Fruit fly (Drosophila melanogaster) whole organism: ENCODE results near the gene CG34012.

Experiments used
- pan ChIP-seq: fragments of >200 bp; optimal IDR thresholded peaks from 2 replicates; lab custom pipeline; 2017
- psq ChIP-seq: fragments of >200 bp; optimal IDR thresholded peaks from 2 replicates; lab custom pipeline; 2017
- usp ChIP-seq: fragments of >200 bp; optimal IDR thresholded peaks from 2 replicates; lab custom pipeline; 2017; ENCODE audit warnings: missing biosample characterization, missing genetic modification characterization, mixed read lengths

DNA sequence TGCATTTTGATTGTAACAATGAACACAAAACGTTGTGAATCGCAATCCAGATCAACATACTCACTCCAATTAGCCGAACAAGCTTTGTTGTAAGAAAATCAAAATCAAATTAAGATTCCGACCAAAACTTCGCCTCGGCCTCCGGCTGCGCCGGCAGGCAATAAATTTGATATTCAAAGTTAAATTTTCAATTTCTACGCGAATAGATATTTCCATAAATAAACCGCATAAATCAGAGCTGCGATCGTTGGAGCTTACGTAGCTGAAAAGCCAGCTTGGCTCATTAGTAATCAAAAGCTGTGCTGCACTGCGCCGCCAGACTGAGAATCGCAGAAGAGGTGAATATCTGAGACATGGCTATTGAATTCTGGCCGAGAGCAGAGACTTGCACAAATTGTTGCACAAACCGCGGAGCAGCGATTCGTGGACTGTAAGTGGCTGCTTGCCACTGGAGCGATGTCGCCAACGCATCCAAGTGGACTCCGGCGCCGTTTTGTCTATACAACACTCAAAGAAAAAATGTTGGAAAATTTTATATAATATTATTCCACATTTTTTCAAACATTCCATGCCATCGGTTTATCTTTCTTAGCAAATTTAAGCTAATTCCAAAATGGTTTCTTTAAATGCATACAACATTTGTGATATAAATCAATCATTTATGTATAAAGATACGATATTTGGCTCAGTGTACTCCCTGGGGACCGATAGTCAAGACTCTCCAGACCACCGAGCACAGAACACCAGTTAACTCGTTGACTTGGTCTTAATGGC is 39.4 kb upstream of the CG34012 start:
- TF ChIP-seq psq (lab: Kevin White, UChicago) (no peak), pan (no peak), usp (no peak)
